Worm (Caenorhabditis elegans) whole organism, late embryonic: ENCODE data around the gene C45G9.9.

Experiments used
- K02D7.2 ChIP-seq: sonication (generic microtip); optimal IDR thresholded peaks from 2 replicates; lab custom pipeline; 2017; ENCODE audit warnings: mild to moderate bottlenecking, missing genetic modification characterization, missing compliant biosample characterization
- lin-11 ChIP-seq: fragments of 200-800 bp; sonication (Bioruptor generic); optimal IDR thresholded peaks from 2 replicates; lab custom pipeline; 2018; ENCODE audit warnings: mild to moderate bottlenecking, missing genetic modification characterization, missing compliant biosample characterization
- sox-4 ChIP-seq: sonication (generic microtip); optimal IDR thresholded peaks from 2 replicates; lab custom pipeline; 2017; ENCODE audit warnings: mild to moderate bottlenecking, missing genetic modification characterization, inconsistent platforms, missing compliant biosample characterization

DNA sequence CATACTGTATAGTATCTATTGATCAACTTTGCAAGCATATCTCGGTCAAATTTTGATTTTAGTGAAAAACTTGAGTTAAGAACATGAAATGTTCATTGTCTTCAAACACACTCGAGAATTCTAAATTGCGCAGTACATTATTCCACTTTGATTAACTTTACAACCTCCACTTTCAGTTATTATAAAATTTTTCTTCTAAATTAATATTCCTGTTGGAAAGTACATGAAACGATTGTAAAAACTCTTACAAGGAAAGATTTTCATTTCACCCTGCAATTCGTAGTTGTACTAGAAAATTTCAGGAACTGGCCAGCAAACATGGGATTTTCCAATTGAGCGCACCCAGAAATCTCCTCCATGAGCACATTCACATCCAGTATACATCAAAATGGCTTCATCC is 10.9 kb downstream of the C45G9.9 start, which contains the start of gene C45G9.14:
- TF ChIP-seq lin-11 = no peak
- no peak for TF ChIP-seq K02D7.2 (tag; lab: Kevin White, UChicago)
- TF ChIP-seq sox-4 (tag; lab: Kevin White, UChicago) = no peak
